Worm (Caenorhabditis elegans) whole organism, midembryonic: Measurements from ENCODE around the gene F53A3.7.

Source experiments
- T22C8.4 ChIP-seq: fragments of 200-800 bp; sonication (Bioruptor generic); IDR thresholded peaks from 2 replicates; pipeline ENCODE4 v1.3.6; 2022; ENCODE audit warnings: missing genetic modification characterization, missing compliant biosample characterization
- cog-1 ChIP-seq: sonication (generic microtip); optimal IDR thresholded peaks from 2 replicates; lab custom pipeline; 2016; ENCODE audit warnings: missing genetic modification characterization, missing compliant biosample characterization
- flt-1 ChIP-seq: fragments of 200-800 bp; sonication (Bioruptor generic); IDR thresholded peaks from 2 replicates; pipeline ENCODE4 v1.3.6; 2022; ENCODE audit warnings: missing genetic modification characterization, missing compliant biosample characterization
- med-1 ChIP-seq: sonication (generic microtip); optimal IDR thresholded peaks from 2 replicates; lab custom pipeline; 2017; ENCODE audit warnings: missing genetic modification characterization, mild to moderate bottlenecking, missing compliant biosample characterization, antibody characterized with exemption, missing genetic modification reagents; ENCODE audit not compliant: insufficient read depth
- ref-1 ChIP-seq: fragments of 200-800 bp; sonication (Bioruptor generic); conservative IDR thresholded peaks from 2 replicates; pipeline ENCODE4 v1.3.6; 2022; ENCODE audit warnings: missing genetic modification reagents, missing genetic modification characterization, missing compliant biosample characterization
- ztf-23 ChIP-seq: fragments of 200-800 bp; sonication (Bioruptor generic); IDR thresholded peaks from 2 replicates; pipeline ENCODE4 v1.3.6; 2022; ENCODE audit warnings: missing genetic modification reagents, missing genetic modification characterization, missing compliant biosample characterization
- ztf-29 ChIP-seq: fragments of 200-800 bp; sonication (Bioruptor generic); IDR thresholded peaks from 2 replicates; pipeline ENCODE4 v1.3.6; 2022; ENCODE audit warnings: missing genetic modification reagents, missing genetic modification characterization, missing compliant biosample characterization

ce11 chrIII:1955520-1956095 lies 4.3 kb downstream of the F53A3.7 start:
- TF ChIP-seq T22C8.4 (GFP tag; lab: Robert Waterston, UW) (peak; percentile 98), med-1 (GFP tag; lab: Kevin White, UChicago) (no peak), ref-1 (no peak), ztf-23 (GFP tag; lab: Robert Waterston, UW) (no peak), ztf-29 (GFP tag; lab: Robert Waterston, UW) (no peak), flt-1 (no peak), cog-1 (tag; lab: Kevin White, UChicago) (no peak)
